Fruit fly (Drosophila melanogaster): ENCODE data around the gene Rpt2.

The Rpt2 gene

dm6 chr3R:23927429-23927828 lies 3.9 kb downstream of the Rpt2 start, which contains the start of gene CG13601 (continued):
- TF ChIP-seq ems (GFP tag; optimal IDR thresholded peaks at IDR 0.05) (no peak), seq (GFP tag; IDR thresholded peaks at IDR 0.05) (no peak), ci (GFP tag; IDR thresholded peaks at IDR 0.05) (peak; percentile 63; the same call in 2 of the 3 replicates), CG6683 (GFP tag; optimal IDR thresholded peaks at IDR 0.05) (no peak), CG32767 (GFP tag; IDR thresholded peaks at IDR 0.05) (no peak), slp2 (GFP tag; optimal IDR thresholded peaks at IDR 0.05) (no peak), mam (GFP tag; optimal IDR thresholded peaks at IDR 0.05) (peak; percentile 29), CG12391 (tag; optimal IDR thresholded peaks at IDR 0.05) (peak; percentile 49), vnd (GFP tag; IDR thresholded peaks at IDR 0.05; ENCODE audit: partially characterized antibody) (peak; percentile 71), ham (GFP tag; IDR thresholded peaks at IDR 0.05) (no peak), CG10565 (GFP tag; optimal IDR thresholded peaks at IDR 0.05) (no peak), CG17912 (GFP tag; optimal IDR thresholded peaks at IDR 0.05) (no peak), esg (GFP tag; conservative IDR thresholded peaks at IDR 0.05) (no peak), chinmo (GFP tag; IDR thresholded peaks at IDR 0.05; ENCODE audit: partially characterized antibody) (peak; percentile 84; the same call in 1 of the 4 replicates), Nf-YA (GFP tag; IDR thresholded peaks at IDR 0.05) (no peak), Doc3 (GFP tag; IDR thresholded peaks at IDR 0.05; ENCODE audit: partially characterized antibody) (peak; percentile 87), al (GFP tag; IDR thresholded peaks at IDR 0.05) (0 out of 2 replicates have a peak, but pooled peaks have one; percentile 37), aop (GFP tag; IDR thresholded peaks at IDR 0.05) (no peak), HLH3B (GFP tag; IDR thresholded peaks at IDR 0.05) (peak; percentile 21; the same call in 1 of the 2 replicates), CG30431 (GFP tag; optimal IDR thresholded peaks at IDR 0.05) (no peak), pfk (GFP tag; optimal IDR thresholded peaks at IDR 0.05) (no peak), Dp (GFP tag; optimal IDR thresholded peaks at IDR 0.05) (peak; percentile 30), CG11085 (GFP tag; IDR thresholded peaks at IDR 0.05) (no peak), bowl (GFP tag; IDR thresholded peaks at IDR 0.05) (no peak), lilli (GFP tag; optimal IDR thresholded peaks at IDR 0.05) (peak; percentile 45), HLHmδ (GFP tag; optimal IDR thresholded peaks at IDR 0.05) (no peak), CG10274 (GFP tag; optimal IDR thresholded peaks at IDR 0.05) (no peak), hkb (optimal IDR thresholded peaks at IDR 0.05) (no peak), hkb (GFP tag; IDR thresholded peaks at IDR 0.05) (0 out of 2 replicates have a peak, but pooled peaks have one; percentile 21), sens (GFP tag) (peak; percentile 55), CG34376 (GFP tag; optimal IDR thresholded peaks at IDR 0.05) (peak; percentile 27), Gug (GFP tag; IDR thresholded peaks at IDR 0.05) (peak; percentile 56; the same call in 1 of the 4 replicates), CG4404 (GFP tag; IDR thresholded peaks at IDR 0.05) (no peak), sens-2 (GFP tag; IDR thresholded peaks at IDR 0.05) (no peak), Myb (GFP tag; optimal IDR thresholded peaks at IDR 0.05) (peak; percentile 87), Oli (tag; optimal IDR thresholded peaks at IDR 0.05) (no peak), CG15479 (GFP tag; optimal IDR thresholded peaks at IDR 0.05) (no peak), CG13287 (GFP tag; IDR thresholded peaks at IDR 0.05; ENCODE audit: partially characterized antibody) (peak; percentile 90), CG3726 (GFP tag; IDR thresholded peaks at IDR 0.05) (no peak), unpg (GFP tag; optimal IDR thresholded peaks at IDR 0.05) (peak; percentile 14), p53 (GFP tag; optimal IDR thresholded peaks at IDR 0.05) (no peak), Bgb (GFP tag; IDR thresholded peaks at IDR 0.05; ENCODE audit: partially characterized antibody) (peak; percentile 79), nerfin-1 (tag; optimal IDR thresholded peaks at IDR 0.05) (peak; percentile 17), CG7963 (GFP tag; IDR thresholded peaks at IDR 0.05; ENCODE audit: partially characterized antibody) (0 out of 3 replicates have a peak, but pooled peaks have one; percentile 53), Poxn (GFP tag; IDR thresholded peaks at IDR 0.05) (no peak), sug (tag; optimal IDR thresholded peaks at IDR 0.05) (peak; percentile 30), CG10366 (GFP tag; IDR thresholded peaks at IDR 0.05) (peak; percentile 20; the same call in 1 of the 2 replicates), tup (GFP tag; optimal IDR thresholded peaks at IDR 0.05) (no peak), exex (tag; optimal IDR thresholded peaks at IDR 0.05) (peak; percentile 27), CG42726 (GFP tag; IDR thresholded peaks at IDR 0.05; ENCODE audit: partially characterized antibody) (peak; percentile 46; the same call in 1 of the 2 replicates), CG2116 (GFP tag; optimal IDR thresholded peaks at IDR 0.05) (peak; percentile 25)

Data from whole organism, embryonic.